Worm (Caenorhabditis elegans): ENCODE measurements around the gene H03A11.13.

H03A11.13 gene

ce11 chrX:15175211-15175610 lies 37.8 kb downstream of the H03A11.13 start:
- TF ChIP-seq elt-1 (tag; optimal IDR thresholded peaks at IDR 0.05; ENCODE audit: borderline replicate concordance, insufficient read depth) (no peak), ztf-11 (tag; optimal IDR thresholded peaks at IDR 0.05) (no peak), nhr-2 (tag; optimal IDR thresholded peaks at IDR 0.05) (no peak), ces-1 (GFP tag; optimal IDR thresholded peaks at IDR 0.05) (no peak), flh-1 (GFP tag; optimal IDR thresholded peaks at IDR 0.05) (no peak), unc-39 (tag; optimal IDR thresholded peaks at IDR 0.05) (no peak), nhr-237 (tag; optimal IDR thresholded peaks at IDR 0.05) (no peak), ceh-43 (GFP tag; optimal IDR thresholded peaks at IDR 0.05) (no peak), ham-2 (GFP tag; optimal IDR thresholded peaks at IDR 0.05) (no peak), nhr-12 (tag; optimal IDR thresholded peaks at IDR 0.05) (no peak), nhr-76 (tag; optimal IDR thresholded peaks at IDR 0.05) (no peak), hlh-1 (tag; optimal IDR thresholded peaks at IDR 0.05) (no peak)

- peak; percentile 73 for TF ChIP-seq mep-1 (tag; optimal IDR thresholded peaks at IDR 0.05)
- peak; percentile 15 for TF ChIP-seq ceh-43 (GFP tag; optimal IDR thresholded peaks at IDR 0.05)
- peak; percentile 67 for TF ChIP-seq lin-13 (tag; optimal IDR thresholded peaks at IDR 0.05)
- TF ChIP-seq sptf-1 (tag; optimal IDR thresholded peaks at IDR 0.05) = peak; percentile 70
- no peak for TF ChIP-seq blmp-1 (tag; optimal IDR thresholded peaks at IDR 0.05)
- TF ChIP-seq unc-62 (GFP tag; optimal IDR thresholded peaks at IDR 0.05) = peak; percentile 1
- TF ChIP-seq nhr-237 (tag; optimal IDR thresholded peaks at IDR 0.05) = peak; percentile 45
- peak; percentile 38 for TF ChIP-seq hlh-1 (tag; optimal IDR thresholded peaks at IDR 0.05)
- TF ChIP-seq ham-2 (GFP tag; optimal IDR thresholded peaks at IDR 0.05) = no peak
- TF ChIP-seq bed-3 (GFP tag; optimal IDR thresholded peaks at IDR 0.05) = peak; percentile 36
- TF ChIP-seq drap-1 (GFP tag; optimal IDR thresholded peaks at IDR 0.05) = peak; percentile 54
- peak; percentile 57 for TF ChIP-seq M03D4.4 (tag; optimal IDR thresholded peaks at IDR 0.05)
- TF ChIP-seq lsy-2 (tag; optimal IDR thresholded peaks at IDR 0.05) = peak; percentile 56
- TF ChIP-seq unc-120 (tag; optimal IDR thresholded peaks at IDR 0.05; ENCODE audit: poor library complexity, severe bottlenecking) = peak; percentile 63
- no peak for TF ChIP-seq ces-1 (GFP tag; optimal IDR thresholded peaks at IDR 0.05)
- TF ChIP-seq lin-32 (GFP tag; optimal IDR thresholded peaks at IDR 0.05) = no peak
- TF ChIP-seq mls-2 (tag; optimal IDR thresholded peaks at IDR 0.05) = peak; percentile 19
Observed at ce11 chrX:15173303-15173904, 39.6 kb downstream of the H03A11.13 start, which contains the start of gene ucr-2.2. Gene ucr-2.2, plus strand, starts transcription at chrX:15173904.

- no peak for TF ChIP-seq ztf-11 (tag; optimal IDR thresholded peaks at IDR 0.05)
- TF ChIP-seq lsy-2 (tag; optimal IDR thresholded peaks at IDR 0.05) = no peak
- no peak for TF ChIP-seq nhr-2 (tag; optimal IDR thresholded peaks at IDR 0.05)
- no peak for TF ChIP-seq tbx-8 (GFP tag; optimal IDR thresholded peaks at IDR 0.05)
- no peak for TF ChIP-seq bed-3 (GFP tag; optimal IDR thresholded peaks at IDR 0.05)
Observed at ce11 chrX:15170958-15171357, 42.1 kb downstream of the H03A11.13 start.

ce11 chrX:15168424-15168823 lies 44.6 kb downstream of the H03A11.13 start, which contains the start of gene ocr-3:
Gene ocr-3, plus strand, starts transcription at chrX:15168724.
- no peak for TF ChIP-seq nhr-76 (tag; optimal IDR thresholded peaks at IDR 0.05)
- TF ChIP-seq lin-13 (tag; optimal IDR thresholded peaks at IDR 0.05) = no peak
- TF ChIP-seq sem-2 (GFP tag; optimal IDR thresholded peaks at IDR 0.05) = no peak
- TF ChIP-seq nhr-2 (tag; optimal IDR thresholded peaks at IDR 0.05) = no peak
- TF ChIP-seq unc-39 (tag; optimal IDR thresholded peaks at IDR 0.05) = no peak
- TF ChIP-seq lin-32 (GFP tag; optimal IDR thresholded peaks at IDR 0.05) = no peak
- TF ChIP-seq unc-62 (GFP tag; optimal IDR thresholded peaks at IDR 0.05) = no peak
- no peak for TF ChIP-seq nhr-12 (tag; optimal IDR thresholded peaks at IDR 0.05)
- no peak for TF ChIP-seq ces-1 (GFP tag; optimal IDR thresholded peaks at IDR 0.05)
- no peak for TF ChIP-seq tbx-8 (GFP tag; optimal IDR thresholded peaks at IDR 0.05)

- TF ChIP-seq ces-1 (GFP tag; optimal IDR thresholded peaks at IDR 0.05) (no peak), M03D4.4 (tag; optimal IDR thresholded peaks at IDR 0.05) (no peak), hlh-1 (tag; optimal IDR thresholded peaks at IDR 0.05) (no peak), nhr-237 (tag; optimal IDR thresholded peaks at IDR 0.05) (no peak), ham-2 (GFP tag; optimal IDR thresholded peaks at IDR 0.05) (no peak), lsy-2 (tag; optimal IDR thresholded peaks at IDR 0.05) (no peak), ztf-11 (tag; optimal IDR thresholded peaks at IDR 0.05) (no peak), nhr-76 (tag; optimal IDR thresholded peaks at IDR 0.05) (no peak), blmp-1 (tag; optimal IDR thresholded peaks at IDR 0.05) (no peak), unc-120 (tag; optimal IDR thresholded peaks at IDR 0.05; ENCODE audit: poor library complexity, severe bottlenecking) (no peak), nhr-2 (tag; optimal IDR thresholded peaks at IDR 0.05) (no peak), flh-1 (GFP tag; optimal IDR thresholded peaks at IDR 0.05) (no peak), mls-2 (tag; optimal IDR thresholded peaks at IDR 0.05) (no peak), lin-13 (tag; optimal IDR thresholded peaks at IDR 0.05) (no peak), mep-1 (tag; optimal IDR thresholded peaks at IDR 0.05) (no peak), nhr-28 (tag; optimal IDR thresholded peaks at IDR 0.05) (no peak), elt-3 (tag; optimal IDR thresholded peaks at IDR 0.05) (no peak), pha-4 (tag; optimal IDR thresholded peaks at IDR 0.05) (no peak), zip-8 (tag; optimal IDR thresholded peaks at IDR 0.05) (no peak), drap-1 (GFP tag; optimal IDR thresholded peaks at IDR 0.05) (no peak)
Observed at ce11 chrX:15167692-15168091, 45.3 kb downstream of the H03A11.13 start.
